Fruit fly (Drosophila melanogaster) whole organism, embryonic: ENCODE measurements around the gene CG6048.

Experiments
- Ada2b ChIP-seq: fragments of 200-800 bp; sonication (Bioruptor generic); IDR thresholded peaks from 2 replicates; pipeline ENCODE4 v1.3.6; 2022; ENCODE audit warnings: missing biosample characterization, missing genetic modification characterization
- Atf-2 ChIP-seq: fragments of 200-800 bp; sonication (Bioruptor generic); optimal IDR thresholded peaks from 2 replicates; lab custom pipeline; 2016; ENCODE audit warnings: missing biosample characterization, missing genetic modification characterization
- CG10274 ChIP-seq: fragments of 200-800 bp; sonication (Bioruptor generic); optimal IDR thresholded peaks from 3 replicates; lab custom pipeline; 2017; ENCODE audit warnings: missing biosample characterization, mild to moderate bottlenecking, missing genetic modification characterization
- CG10565 ChIP-seq: fragments of 200-800 bp; sonication (Bioruptor generic); optimal IDR thresholded peaks from 3 replicates; lab custom pipeline; 2016; ENCODE audit warnings: missing biosample characterization, mild to moderate bottlenecking, missing genetic modification characterization
- CG11398 ChIP-seq: fragments of 200-800 bp; sonication (Bioruptor generic); optimal IDR thresholded peaks from 2 replicates; lab custom pipeline; 2016; ENCODE audit warnings: missing biosample characterization, missing genetic modification characterization
- CG12071 ChIP-seq: fragments of 200-800 bp; sonication (Bioruptor generic); optimal IDR thresholded peaks from 3 replicates; lab custom pipeline; 2018; ENCODE audit warnings: missing biosample characterization, mild to moderate bottlenecking, missing genetic modification characterization
- CG13287 ChIP-seq: fragments of 200-800 bp; sonication (Bioruptor generic); IDR thresholded peaks from 2 replicates; pipeline ENCODE4 v1.3.6; 2022; ENCODE audit warnings: missing biosample characterization, missing genetic modification characterization; ENCODE audit not compliant: partially characterized antibody
- CG15269 ChIP-seq: fragments of 200-800 bp; sonication (Bioruptor generic); optimal IDR thresholded peaks from 2 replicates; lab custom pipeline; 2018; ENCODE audit warnings: missing biosample characterization, mild to moderate bottlenecking, missing genetic modification characterization, moderate library complexity
- CG17328 ChIP-seq: fragments of 200-800 bp; sonication (Bioruptor generic); IDR thresholded peaks from 2 replicates; pipeline ENCODE4 v1.3.6; 2022; ENCODE audit warnings: missing biosample characterization, missing genetic modification characterization
- CG18262 ChIP-seq: fragments of 200-800 bp; optimal IDR thresholded peaks from 3 replicates; lab custom pipeline; 2019; ENCODE audit warnings: missing biosample characterization, mild to moderate bottlenecking, missing genetic modification characterization, moderate library complexity
- CG30020 ChIP-seq: fragments of 200-800 bp; optimal IDR thresholded peaks from 2 replicates; lab custom pipeline; 2019; ENCODE audit warnings: missing biosample characterization, mild to moderate bottlenecking, missing genetic modification characterization, moderate library complexity
- CG3065 ChIP-seq: fragments of 200-800 bp; sonication (Bioruptor generic); optimal IDR thresholded peaks from 2 replicates; lab custom pipeline; 2016; ENCODE audit warnings: missing biosample characterization, missing genetic modification characterization
- CG31441 ChIP-seq: fragments of 200-800 bp; sonication (Bioruptor generic); IDR thresholded peaks from 2 replicates; pipeline ENCODE4 v1.3.6; 2022; ENCODE audit warnings: missing biosample characterization, missing genetic modification characterization
- CG32532 ChIP-seq: fragments of 200-800 bp; sonication (Bioruptor generic); IDR thresholded peaks from 2 replicates; pipeline ENCODE4 v1.3.6; 2022; ENCODE audit warnings: missing biosample characterization, missing genetic modification characterization
- CG33213 ChIP-seq: fragments of 200-800 bp; sonication (Bioruptor generic); optimal IDR thresholded peaks from 3 replicates; lab custom pipeline; 2016; ENCODE audit warnings: missing biosample characterization, missing genetic modification characterization
- CG3995 ChIP-seq: fragments of 200-800 bp; sonication (Bioruptor generic); optimal IDR thresholded peaks from 3 replicates; lab custom pipeline; 2016; ENCODE audit warnings: missing biosample characterization, missing genetic modification characterization
- CG5953 ChIP-seq: fragments of 200-800 bp; sonication (Bioruptor generic); IDR thresholded peaks from 2 replicates; pipeline ENCODE4 v1.3.6; 2022; ENCODE audit warnings: missing biosample characterization, missing genetic modification characterization
- CG6175 ChIP-seq: fragments of 200-800 bp; sonication (Bioruptor generic); IDR thresholded peaks from 3 replicates; pipeline ENCODE4 v1.3.6; 2022; ENCODE audit warnings: missing biosample characterization, missing genetic modification characterization
- CG6683 ChIP-seq: fragments of 200-800 bp; sonication (Bioruptor generic); optimal IDR thresholded peaks from 2 replicates; lab custom pipeline; 2017; ENCODE audit warnings: missing biosample characterization, mild to moderate bottlenecking, missing genetic modification characterization, missing genetic modification reagents
- CG6689 ChIP-seq: fragments of 200-800 bp; sonication (Bioruptor generic); IDR thresholded peaks from 2 replicates; pipeline ENCODE4 v1.3.6; 2022; ENCODE audit warnings: missing biosample characterization, missing genetic modification characterization
- CG7745 ChIP-seq: fragments of 200-800 bp; sonication (Bioruptor generic); optimal IDR thresholded peaks from 2 replicates; lab custom pipeline; 2018; ENCODE audit warnings: missing biosample characterization, mild to moderate bottlenecking, missing genetic modification characterization, moderate library complexity
- CG7928 ChIP-seq: fragments of 200-800 bp; sonication (Bioruptor generic); optimal IDR thresholded peaks from 2 replicates; lab custom pipeline; 2017; ENCODE audit warnings: missing biosample characterization, mild to moderate bottlenecking, missing genetic modification characterization
- CG9876 ChIP-seq: fragments of 200-800 bp; sonication (Bioruptor generic); optimal IDR thresholded peaks from 2 replicates; lab custom pipeline; 2016; ENCODE audit warnings: missing biosample characterization, missing genetic modification characterization
- Dip2 ChIP-seq: fragments of 200-800 bp; sonication (Bioruptor generic); IDR thresholded peaks from 2 replicates; pipeline ENCODE4 v1.3.6; 2022; ENCODE audit warnings: missing biosample characterization, missing genetic modification characterization
- Fer1 ChIP-seq: fragments of 200-800 bp; sonication (Bioruptor generic); optimal IDR thresholded peaks from 2 replicates; lab custom pipeline; 2017; ENCODE audit warnings: missing biosample characterization, mild to moderate bottlenecking, missing genetic modification characterization
- HLH4C ChIP-seq: fragments of 200-800 bp; sonication (Bioruptor generic); IDR thresholded peaks from 3 replicates; pipeline ENCODE4 v1.3.6; 2022; ENCODE audit warnings: missing biosample characterization, missing genetic modification characterization; ENCODE audit not compliant: partially characterized antibody
- Hr78 ChIP-seq, 2 experiments: fragments of 200-800 bp in 1 of 2; fragments of >200 bp in 1 of 2; sonication (Bioruptor generic) in 1 of 2; optimal IDR thresholded peaks; 2 replicates each; lab custom pipeline; 2017 to 2019; ENCODE audit warnings: missing biosample characterization in 2 of 2, missing genetic modification characterization in 2 of 2, mild to moderate bottlenecking in 1 of 2, moderate library complexity in 1 of 2
- NC2α ChIP-seq: fragments of 200-800 bp; sonication (Bioruptor generic); optimal IDR thresholded peaks from 2 replicates; lab custom pipeline; 2016; ENCODE audit warnings: missing biosample characterization, missing genetic modification characterization
- Neu2 ChIP-seq: fragments of 200-800 bp; sonication (Bioruptor generic); optimal IDR thresholded peaks from 3 replicates; lab custom pipeline; 2016; ENCODE audit warnings: missing biosample characterization, missing genetic modification characterization, borderline replicate concordance
- Scr ChIP-seq: fragments of 200-800 bp; sonication (Bioruptor generic); IDR thresholded peaks from 2 replicates; pipeline ENCODE4 v1.3.6; 2022; ENCODE audit warnings: missing biosample characterization, missing genetic modification characterization; ENCODE audit not compliant: partially characterized antibody
- cg ChIP-seq: fragments of 200-800 bp; sonication (Bioruptor generic); optimal IDR thresholded peaks from 3 replicates; lab custom pipeline; 2019; ENCODE audit warnings: missing biosample characterization, mild to moderate bottlenecking, missing genetic modification characterization, moderate library complexity
- crc ChIP-seq: fragments of 200-800 bp; sonication (Bioruptor generic); optimal IDR thresholded peaks from 2 replicates; lab custom pipeline; 2016; ENCODE audit warnings: missing biosample characterization, missing genetic modification characterization
- da ChIP-seq: fragments of 200-800 bp; sonication (Bioruptor generic); optimal IDR thresholded peaks from 2 replicates; lab custom pipeline; 2016; ENCODE audit warnings: missing biosample characterization, missing genetic modification characterization
- dati ChIP-seq: fragments of 200-800 bp; sonication (Bioruptor generic); IDR thresholded peaks from 2 replicates; pipeline ENCODE4 v1.3.6; 2022; ENCODE audit warnings: missing biosample characterization, missing genetic modification characterization
- dm ChIP-seq: fragments of 200-800 bp; sonication (Bioruptor generic); optimal IDR thresholded peaks from 3 replicates; lab custom pipeline; 2016; ENCODE audit warnings: missing biosample characterization, missing genetic modification characterization
- dysf ChIP-seq: fragments of 200-800 bp; sonication (Bioruptor generic); IDR thresholded peaks from 3 replicates; pipeline ENCODE4 v1.3.6; 2022; ENCODE audit warnings: missing biosample characterization, missing genetic modification characterization
- eve ChIP-seq, 2 experiments: fragments of >200 bp; optimal IDR thresholded peaks; 2 replicates each; lab custom pipeline; 2017; ENCODE audit warnings: missing biosample characterization in 2 of 2, missing genetic modification characterization in 2 of 2
- lab ChIP-seq: fragments of 200-800 bp; sonication (Bioruptor generic); optimal IDR thresholded peaks from 3 replicates; lab custom pipeline; 2017; ENCODE audit warnings: missing biosample characterization, missing genetic modification characterization, mild to moderate bottlenecking, moderate library complexity, missing genetic modification reagents
- luna ChIP-seq: fragments of 200-800 bp; sonication (Bioruptor generic); optimal IDR thresholded peaks from 2 replicates; lab custom pipeline; 2016; ENCODE audit warnings: missing biosample characterization, missing genetic modification characterization
- nerfin-1 ChIP-seq: fragments of 200-800 bp; sonication (Bioruptor generic); optimal IDR thresholded peaks from 3 replicates; lab custom pipeline; 2019; ENCODE audit warnings: missing biosample characterization, mild to moderate bottlenecking, missing genetic modification characterization, moderate library complexity
- nerfin-2 ChIP-seq: fragments of 200-800 bp; sonication (Bioruptor generic); IDR thresholded peaks from 2 replicates; pipeline ENCODE4 v1.3.6; 2022; ENCODE audit warnings: missing biosample characterization, missing genetic modification characterization; ENCODE audit not compliant: partially characterized antibody
- org-1 ChIP-seq: fragments of 200-800 bp; sonication (Bioruptor generic); optimal IDR thresholded peaks from 2 replicates; lab custom pipeline; 2017; ENCODE audit warnings: missing biosample characterization, missing genetic modification characterization
- pb ChIP-seq: fragments of 200-800 bp; sonication (Bioruptor generic); optimal IDR thresholded peaks from 3 replicates; lab custom pipeline; 2016; ENCODE audit warnings: missing biosample characterization, missing genetic modification characterization
- schlank ChIP-seq: fragments of 200-800 bp; sonication (Bioruptor generic); optimal IDR thresholded peaks from 2 replicates; lab custom pipeline; 2018; ENCODE audit warnings: missing biosample characterization, mild to moderate bottlenecking, missing genetic modification characterization
- sens ChIP-seq: fragments of 200-800 bp; sonication (Bioruptor generic); peaks from one replicate; lab custom pipeline; 2016; ENCODE audit warnings: missing biosample characterization, missing genetic modification characterization
- sima ChIP-seq: fragments of 200-800 bp; sonication (Bioruptor generic); optimal IDR thresholded peaks from 2 replicates; lab custom pipeline; 2016; ENCODE audit warnings: missing biosample characterization, missing genetic modification characterization
- sisA ChIP-seq: fragments of 200-800 bp; sonication (Bioruptor generic); IDR thresholded peaks from 2 replicates; pipeline ENCODE4 v1.3.6; 2022; ENCODE audit warnings: missing biosample characterization, missing genetic modification characterization
- sob ChIP-seq: fragments of 200-800 bp; sonication (Bioruptor generic); IDR thresholded peaks from 2 replicates; pipeline ENCODE4 v1.3.6; 2022; ENCODE audit warnings: missing biosample characterization, missing genetic modification characterization
- vfl ChIP-seq: fragments of 200-800 bp; sonication (Bioruptor generic); optimal IDR thresholded peaks from 2 replicates; lab custom pipeline; 2016; ENCODE audit warnings: missing biosample characterization, missing genetic modification characterization
- zen ChIP-seq: fragments of 200-800 bp; sonication (Bioruptor generic); optimal IDR thresholded peaks from 3 replicates; lab custom pipeline; 2018; ENCODE audit warnings: missing biosample characterization, mild to moderate bottlenecking, missing genetic modification characterization, moderate library complexity
- zen2 ChIP-seq: fragments of 200-800 bp; sonication (Bioruptor generic); IDR thresholded peaks from 3 replicates; pipeline ENCODE4 v1.3.6; 2022; ENCODE audit warnings: missing biosample characterization, missing genetic modification characterization; ENCODE audit not compliant: partially characterized antibody

The CG6048 gene

dm6 chrX:5924378-5924777 lies 28.0 kb upstream of the CG6048 start (continued):
- TF ChIP-seq org-1 (GFP tag; lab: Kevin White, UChicago) (no peak), CG10274 (GFP tag; lab: Kevin White, UChicago) (no peak), CG3995 (GFP tag; lab: Kevin White, UChicago) (no peak), eve (GFP tag; optimal IDR thresholded peaks at IDR 0.05; lab: Kevin White, UChicago) (no peak), nerfin-2 (GFP tag; lab: Robert Waterston, UW) (no peak), CG7928 (GFP tag; lab: Kevin White, UChicago) (no peak), Dip2 (GFP tag; lab: Robert Waterston, UW) (no peak), CG15269 (tag; lab: Kevin White, UChicago) (peak; percentile 4), sisA (0 out of 2 replicates have a peak, but pooled peaks have one; percentile 28), CG7745 (no peak), lab (GFP tag; lab: Kevin White, UChicago) (peak; percentile 29), luna (no peak), Hr78 (GFP tag; optimal IDR thresholded peaks at IDR 0.05; lab: Kevin White, UChicago) (no peak), da (GFP tag; lab: Kevin White, UChicago) (no peak), CG13287 (no peak), zen (tag; lab: Kevin White, UChicago) (no peak), CG18262 (tag; lab: Kevin White, UChicago) (peak; percentile 32), cg (no peak), dysf (GFP tag; lab: Robert Waterston, UW) (0 out of 3 replicates have a peak, but pooled peaks have one; percentile 29), Ada2b (GFP tag; lab: Robert Waterston, UW) (peak; percentile 46; the same call in 1 of the 2 replicates), CG12071 (GFP tag; lab: Kevin White, UChicago) (no peak), Neu2 (GFP tag; lab: Kevin White, UChicago) (no peak), CG32532 (GFP tag; lab: Robert Waterston, UW) (no peak), CG3065 (GFP tag; lab: Kevin White, UChicago) (no peak), CG6683 (GFP tag; lab: Kevin White, UChicago) (no peak), CG17328 (GFP tag; lab: Robert Waterston, UW) (no peak), sens (GFP tag; lab: Kevin White, UChicago) (peak; percentile 70), nerfin-1 (tag; lab: Kevin White, UChicago) (no peak), Scr (GFP tag; lab: Robert Waterston, UW) (no peak), CG31441 (GFP tag; lab: Robert Waterston, UW) (peak; percentile 28; the same call in 1 of the 2 replicates), crc (no peak), NC2α (no peak), sob (no peak), CG6175 (GFP tag; lab: Robert Waterston, UW) (no peak), CG6689 (GFP tag; lab: Robert Waterston, UW) (0 out of 2 replicates have a peak, but pooled peaks have one; percentile 14), sima (GFP tag; lab: Kevin White, UChicago) (no peak), dm (no peak), CG10565 (GFP tag; lab: Kevin White, UChicago) (no peak), vfl (GFP tag; lab: Kevin White, UChicago) (no peak), Atf-2 (GFP tag; lab: Kevin White, UChicago) (no peak), CG9876 (GFP tag; lab: Kevin White, UChicago) (no peak), zen2 (GFP tag; lab: Robert Waterston, UW) (no peak), CG5953 (no peak), Fer1 (peak; percentile 8), schlank (tag; lab: Kevin White, UChicago) (no peak), dati (GFP tag; lab: Robert Waterston, UW) (no peak), HLH4C (GFP tag; lab: Robert Waterston, UW) (no peak), CG30020 (no peak), CG33213 (GFP tag; lab: Kevin White, UChicago) (no peak), CG11398 (no peak), pb (no peak)
